Fruit fly (Drosophila melanogaster): ENCODE measurements around the gene CG7611.

- TF ChIP-seq pad (GFP tag; optimal IDR thresholded peaks at IDR 0.05) = no peak
- no peak for TF ChIP-seq Clk (GFP tag; optimal IDR thresholded peaks at IDR 0.05)
- no peak for TF ChIP-seq cnc (optimal IDR thresholded peaks at IDR 0.05)
- TF ChIP-seq Crg-1 (GFP tag; optimal IDR thresholded peaks at IDR 0.05) = no peak
- no peak for TF ChIP-seq bab1 (GFP tag; optimal IDR thresholded peaks at IDR 0.05)
- TF ChIP-seq kay (GFP tag; ENCODE audit: borderline replicate concordance) = no peak
- TF ChIP-seq CG33017 (tag; optimal IDR thresholded peaks at IDR 0.05) = no peak
- no peak for TF ChIP-seq ovo (GFP tag; optimal IDR thresholded peaks at IDR 0.05)
- no peak for TF ChIP-seq CG11617 (GFP tag; optimal IDR thresholded peaks at IDR 0.05)
- TF ChIP-seq toe (GFP tag; optimal IDR thresholded peaks at IDR 0.05) = no peak
- no peak for TF ChIP-seq CG12768 (GFP tag; optimal IDR thresholded peaks at IDR 0.05)
- TF ChIP-seq Mnt (GFP tag; optimal IDR thresholded peaks at IDR 0.05) = no peak
- no peak for TF ChIP-seq CG7045 (GFP tag; optimal IDR thresholded peaks at IDR 0.05)
- TF ChIP-seq CG14711 (tag; optimal IDR thresholded peaks at IDR 0.05) = no peak
Observed at dm6 chr3L:21574296-21574745, 51.3 kb downstream of the CG7611 start.
